Fruit fly (Drosophila melanogaster): ENCODE data around the gene Nepl21.
A peak's percentile ranks its signal among the peaks of the same experiment; 100 is the strongest.

- TF ChIP-seq CG5204 (GFP tag; optimal IDR thresholded peaks at IDR 0.05) (peak; percentile 86), CG33017 (tag; optimal IDR thresholded peaks at IDR 0.05) (peak; percentile 80), Crg-1 (GFP tag; optimal IDR thresholded peaks at IDR 0.05) (peak; percentile 89)
These were observed 5.3 kb downstream of the Nepl21 start for dm6 chr3R:28888561-28889426.
